Worm (Caenorhabditis elegans) whole organism, L1 larva: Measurements from ENCODE around the gene exc-5.

ENCODE experiments used
- C16A3.4 ChIP-seq: fragments of 150-350 bp; optimal IDR thresholded peaks from 2 replicates; lab custom pipeline; 2014; ENCODE audit warnings: missing biosample characterization, missing genetic modification characterization
- blmp-1 ChIP-seq: fragments of 150-350 bp; optimal IDR thresholded peaks from 2 replicates; lab custom pipeline; 2014; ENCODE audit warnings: missing biosample characterization, missing genetic modification characterization
- ceh-8 ChIP-seq: fragments of 200-800 bp; sonication (Bioruptor generic); optimal IDR thresholded peaks from 2 replicates; lab custom pipeline; 2018; ENCODE audit warnings: mild to moderate bottlenecking, missing genetic modification characterization, moderate library complexity, missing compliant biosample characterization
- efl-1 ChIP-seq, 4 experiments: fragments of 150-350 bp; optimal IDR thresholded peaks in 3 of 4; peaks in 1 of 4; 1 replicate in 1 of 4; 2 replicates in 3 of 4; lab custom pipeline; 2014; ENCODE audit warnings: missing biosample characterization in 2 of 4, missing genetic modification characterization in 2 of 4, missing genetic modification reagents in 2 of 4
- egl-13 ChIP-seq: sonication (generic microtip); optimal IDR thresholded peaks from 2 replicates; lab custom pipeline; 2016; ENCODE audit warnings: missing genotype, missing genetic modification reagents, missing genetic modification characterization, missing compliant biosample characterization
- lin-13 ChIP-seq: fragments of 150-350 bp; optimal IDR thresholded peaks from 2 replicates; lab custom pipeline; 2014; ENCODE audit warnings: missing biosample characterization, missing genetic modification reagents, missing genetic modification characterization
- lsy-2 ChIP-seq, 2 experiments: fragments of 150-350 bp; optimal IDR thresholded peaks; 2 replicates each; lab custom pipeline; 2014; ENCODE audit warnings: missing biosample characterization in 2 of 2, missing genetic modification characterization in 2 of 2
- mdl-1 ChIP-seq, 2 experiments: fragments of 150-350 bp; optimal IDR thresholded peaks; 2 replicates each; lab custom pipeline; 2014 to 2017; ENCODE audit warnings: missing biosample characterization in 2 of 2, missing genetic modification characterization in 2 of 2, inconsistent platforms in 1 of 2
- nhr-20 ChIP-seq: sonication (generic microtip); optimal IDR thresholded peaks from 2 replicates; lab custom pipeline; 2016; ENCODE audit warnings: mild to moderate bottlenecking, missing genetic modification characterization, missing compliant biosample characterization
- nhr-237 ChIP-seq: fragments of 150-350 bp; optimal IDR thresholded peaks from 2 replicates; lab custom pipeline; 2014; ENCODE audit warnings: missing biosample characterization, missing genetic modification characterization
- nhr-28 ChIP-seq: fragments of 150-350 bp; optimal IDR thresholded peaks from 2 replicates; lab custom pipeline; 2014; ENCODE audit warnings: missing biosample characterization, missing genetic modification characterization
- nhr-47 ChIP-seq: sonication (generic microtip); optimal IDR thresholded peaks from 2 replicates; lab custom pipeline; 2016; ENCODE audit warnings: mild to moderate bottlenecking, missing genetic modification characterization, moderate library complexity, missing compliant biosample characterization
- nhr-76 ChIP-seq: sonication (generic microtip); optimal IDR thresholded peaks from 2 replicates; lab custom pipeline; 2017; ENCODE audit warnings: missing biosample characterization, missing genetic modification characterization
- unc-62 ChIP-seq: fragments of 150-350 bp; optimal IDR thresholded peaks from 2 replicates; lab custom pipeline; 2014; ENCODE audit warnings: missing biosample characterization, missing genetic modification reagents, missing genetic modification characterization

DNA sequence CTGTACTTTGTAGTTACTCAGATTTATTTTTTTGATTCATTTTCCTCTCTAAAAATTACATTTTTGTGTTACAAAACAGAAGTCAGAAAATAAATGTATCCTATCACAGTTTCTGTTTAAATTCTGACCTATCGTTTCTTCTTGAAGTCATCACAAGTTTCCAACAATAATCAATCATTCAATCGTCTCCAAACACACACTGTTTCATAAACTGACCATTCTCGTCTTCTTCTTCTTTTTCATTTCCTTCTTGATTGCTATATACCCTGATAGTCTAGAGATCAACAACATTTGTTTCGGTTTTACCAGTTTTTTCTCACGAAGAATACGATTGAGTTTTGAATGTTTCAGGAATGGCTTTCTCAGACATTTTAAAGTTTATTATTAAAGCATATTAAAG, 1.7 kb upstream of the exc-5 start:
- no peak for TF ChIP-seq nhr-237 (tag; lab: Kevin White, UChicago)
- TF ChIP-seq mdl-1 (tag; optimal IDR thresholded peaks at IDR 0.05; lab: Kevin White, UChicago): no peak
- no peak for TF ChIP-seq nhr-47 (tag; lab: Kevin White, UChicago)
- no peak for TF ChIP-seq C16A3.4
- no peak for TF ChIP-seq ceh-8
- TF ChIP-seq efl-1 (optimal IDR thresholded peaks at IDR 0.05; lab: Kevin White, UChicago): no peak
- no peak for TF ChIP-seq efl-1 (GFP tag; optimal IDR thresholded peaks at IDR 0.05 in 1 of 2; lab: Kevin White, UChicago)
- TF ChIP-seq nhr-20 (tag; lab: Kevin White, UChicago): peak; percentile 59
- no peak for TF ChIP-seq egl-13 (tag; lab: Kevin White, UChicago)
- no peak for TF ChIP-seq nhr-28 (tag; lab: Kevin White, UChicago)
- peak; percentile 63 for TF ChIP-seq blmp-1 (tag; lab: Kevin White, UChicago)
- no peak for TF ChIP-seq lin-13 (GFP tag; lab: Kevin White, UChicago)
- TF ChIP-seq nhr-76 (tag; lab: Kevin White, UChicago): no peak
- no peak for TF ChIP-seq unc-62 (GFP tag; lab: Kevin White, UChicago)
- TF ChIP-seq lsy-2 (tag; optimal IDR thresholded peaks at IDR 0.05; lab: Kevin White, UChicago): peak in 1 of 2 experiments; percentile 31
